Fruit fly (Drosophila melanogaster): ENCODE measurements around the gene CG6790.

DNA sequence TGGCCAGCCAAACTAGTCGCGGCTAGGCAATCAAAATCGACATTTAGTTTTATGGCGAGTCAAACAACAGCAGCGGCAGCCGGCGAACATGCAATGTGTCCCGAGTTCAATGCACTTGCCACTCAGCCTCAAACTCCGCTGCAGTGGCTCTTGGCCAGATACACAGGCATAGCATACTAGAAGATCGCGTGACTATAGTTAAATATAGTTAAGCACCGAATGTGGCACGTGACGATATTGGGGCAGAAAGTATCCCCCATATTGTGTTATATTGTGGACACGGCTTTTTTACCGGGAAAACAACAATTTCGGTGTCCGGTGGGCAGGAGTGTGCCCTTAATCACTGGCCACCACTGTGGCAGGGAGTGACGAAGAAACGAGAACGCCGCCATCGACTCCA, 39.3 kb upstream of the CG6790 start:
- no peak for TF ChIP-seq Hr96 (GFP tag; optimal IDR thresholded peaks at IDR 0.05)
- TF ChIP-seq kay (GFP tag; ENCODE audit: borderline replicate concordance) = no peak
- no peak for TF ChIP-seq toe (GFP tag; optimal IDR thresholded peaks at IDR 0.05)
- TF ChIP-seq cic (GFP tag; optimal IDR thresholded peaks at IDR 0.05) = no peak
- TF ChIP-seq Mnt (GFP tag; optimal IDR thresholded peaks at IDR 0.05) = no peak
- TF ChIP-seq Crg-1 (GFP tag; optimal IDR thresholded peaks at IDR 0.05) = no peak
- TF ChIP-seq CG12768 (GFP tag; optimal IDR thresholded peaks at IDR 0.05) = no peak
- TF ChIP-seq cnc (optimal IDR thresholded peaks at IDR 0.05) = no peak
- no peak for TF ChIP-seq CG5204 (GFP tag; optimal IDR thresholded peaks at IDR 0.05)
- no peak for TF ChIP-seq Clk (GFP tag; optimal IDR thresholded peaks at IDR 0.05)
- TF ChIP-seq pad (GFP tag; optimal IDR thresholded peaks at IDR 0.05) = no peak
- no peak for TF ChIP-seq ovo (GFP tag; optimal IDR thresholded peaks at IDR 0.05)
- no peak for TF ChIP-seq CG1620 (GFP tag; optimal IDR thresholded peaks at IDR 0.05)
- TF ChIP-seq tj (GFP tag; optimal IDR thresholded peaks at IDR 0.05) = no peak
